Fruit fly (Drosophila melanogaster) whole organism, embryonic: ENCODE data around the gene JMJD5.

Experiments
- Aef1 ChIP-seq: fragments of 200-800 bp; sonication (Bioruptor generic); IDR thresholded peaks from 3 replicates; pipeline ENCODE4 v1.3.6; 2022; ENCODE audit warnings: missing biosample characterization, missing genetic modification characterization
- B-H2 ChIP-seq: fragments of 200-800 bp; sonication (Bioruptor generic); optimal IDR thresholded peaks from 2 replicates; lab custom pipeline; 2018; ENCODE audit warnings: missing biosample characterization, mild to moderate bottlenecking, missing genetic modification characterization
- CG10274 ChIP-seq: fragments of 200-800 bp; sonication (Bioruptor generic); optimal IDR thresholded peaks from 3 replicates; lab custom pipeline; 2017; ENCODE audit warnings: missing biosample characterization, mild to moderate bottlenecking, missing genetic modification characterization
- CG10543 ChIP-seq: fragments of 200-800 bp; sonication (Bioruptor generic); optimal IDR thresholded peaks from 3 replicates; lab custom pipeline; 2017; ENCODE audit warnings: missing biosample characterization, mild to moderate bottlenecking, missing genetic modification characterization, moderate library complexity
- CG10654 ChIP-seq: fragments of 200-800 bp; sonication (Bioruptor generic); optimal IDR thresholded peaks from 2 replicates; lab custom pipeline; 2016; ENCODE audit warnings: missing biosample characterization, missing genetic modification characterization
- CG12071 ChIP-seq: fragments of 200-800 bp; sonication (Bioruptor generic); optimal IDR thresholded peaks from 3 replicates; lab custom pipeline; 2018; ENCODE audit warnings: missing biosample characterization, mild to moderate bottlenecking, missing genetic modification characterization
- CG12155 ChIP-seq: fragments of 200-800 bp; sonication (Bioruptor generic); optimal IDR thresholded peaks from 3 replicates; lab custom pipeline; 2016; ENCODE audit warnings: missing biosample characterization, missing genetic modification characterization
- CG14710 ChIP-seq: fragments of 200-800 bp; sonication (Bioruptor generic); optimal IDR thresholded peaks from 3 replicates; lab custom pipeline; 2019; ENCODE audit warnings: missing biosample characterization, mild to moderate bottlenecking, missing genetic modification characterization, moderate library complexity
- CG14860 ChIP-seq: fragments of 200-800 bp; sonication (Bioruptor generic); IDR thresholded peaks from 3 replicates; pipeline ENCODE4 v1.3.6; 2022; ENCODE audit warnings: missing biosample characterization, missing genetic modification characterization; ENCODE audit not compliant: partially characterized antibody
- CG1529 ChIP-seq: fragments of 200-800 bp; sonication (Bioruptor generic); optimal IDR thresholded peaks from 3 replicates; lab custom pipeline; 2018; ENCODE audit warnings: missing biosample characterization, missing genetic modification characterization
- CG15514 ChIP-seq: fragments of 200-800 bp; sonication (Bioruptor generic); optimal IDR thresholded peaks from 3 replicates; lab custom pipeline; 2017; ENCODE audit warnings: missing biosample characterization, missing genetic modification characterization, mild to moderate bottlenecking, moderate library complexity, missing genetic modification reagents
- CG1832 ChIP-seq: fragments of 200-800 bp; sonication (Bioruptor generic); optimal IDR thresholded peaks from 2 replicates; lab custom pipeline; 2017; ENCODE audit warnings: missing biosample characterization, mild to moderate bottlenecking, missing genetic modification characterization, inconsistent platforms
- CG3065 ChIP-seq: fragments of 200-800 bp; sonication (Bioruptor generic); optimal IDR thresholded peaks from 2 replicates; lab custom pipeline; 2016; ENCODE audit warnings: missing biosample characterization, missing genetic modification characterization
- CG31365 ChIP-seq: fragments of 200-800 bp; sonication (Bioruptor generic); optimal IDR thresholded peaks from 2 replicates; lab custom pipeline; 2018; ENCODE audit warnings: missing biosample characterization, mild to moderate bottlenecking, missing genetic modification characterization
- CG3281 ChIP-seq: fragments of 200-800 bp; sonication (Bioruptor generic); optimal IDR thresholded peaks from 3 replicates; lab custom pipeline; 2017; ENCODE audit warnings: missing biosample characterization, mild to moderate bottlenecking, missing genetic modification characterization
- CG33557 ChIP-seq: fragments of 200-800 bp; sonication (Bioruptor generic); optimal IDR thresholded peaks from 2 replicates; lab custom pipeline; 2019; ENCODE audit warnings: missing biosample characterization, mild to moderate bottlenecking, missing genetic modification characterization, moderate library complexity
- CG3726 ChIP-seq: fragments of 200-800 bp; sonication (Bioruptor generic); IDR thresholded peaks from 3 replicates; pipeline ENCODE4, ENCODE4 v1.3.6; 2022; ENCODE audit warnings: missing biosample characterization, missing genetic modification characterization
- CG42726 ChIP-seq: fragments of 200-800 bp; sonication (Bioruptor generic); IDR thresholded peaks from 2 replicates; pipeline ENCODE4 v1.3.6; 2022; ENCODE audit warnings: missing biosample characterization, missing genetic modification characterization; ENCODE audit not compliant: partially characterized antibody
- CG4282 ChIP-seq: fragments of 200-800 bp; sonication (Bioruptor generic); optimal IDR thresholded peaks from 2 replicates; lab custom pipeline; 2016; ENCODE audit warnings: missing biosample characterization, missing genetic modification characterization
- CG4617 ChIP-seq: fragments of 200-800 bp; sonication (Bioruptor generic); optimal IDR thresholded peaks from 3 replicates; lab custom pipeline; 2016; ENCODE audit warnings: missing biosample characterization, missing genetic modification characterization, borderline replicate concordance
- CG6683 ChIP-seq: fragments of 200-800 bp; sonication (Bioruptor generic); optimal IDR thresholded peaks from 2 replicates; lab custom pipeline; 2017; ENCODE audit warnings: missing biosample characterization, mild to moderate bottlenecking, missing genetic modification characterization, missing genetic modification reagents
- CG8388 ChIP-seq: fragments of 200-800 bp; sonication (Bioruptor generic); optimal IDR thresholded peaks from 2 replicates; lab custom pipeline; 2019; ENCODE audit warnings: missing biosample characterization, mild to moderate bottlenecking, missing genetic modification characterization, moderate library complexity
- CG9437 ChIP-seq: fragments of 200-800 bp; sonication (Bioruptor generic); optimal IDR thresholded peaks from 2 replicates; lab custom pipeline; 2018; ENCODE audit warnings: missing biosample characterization, mild to moderate bottlenecking, missing genetic modification characterization
- CrebB ChIP-seq: fragments of 200-800 bp; sonication (Bioruptor generic); optimal IDR thresholded peaks from 3 replicates; lab custom pipeline; 2018; ENCODE audit warnings: missing biosample characterization, mild to moderate bottlenecking, missing genetic modification characterization
- Eip74EF ChIP-seq, 2 experiments: fragments of 200-800 bp in 1 of 2; fragments of >200 bp in 1 of 2; sonication (Bioruptor generic) in 1 of 2; optimal IDR thresholded peaks; 2 replicates each; lab custom pipeline; 2017 to 2019; ENCODE audit warnings: missing biosample characterization in 2 of 2, missing genetic modification characterization in 2 of 2, mild to moderate bottlenecking in 1 of 2, moderate library complexity in 1 of 2
- HHEX ChIP-seq: fragments of 200-800 bp; sonication (Bioruptor generic); optimal IDR thresholded peaks from 3 replicates; lab custom pipeline; 2017; ENCODE audit warnings: missing biosample characterization, mild to moderate bottlenecking, missing genetic modification characterization, missing genetic modification reagents
- HLH3B ChIP-seq: fragments of 200-800 bp; sonication (Bioruptor generic); IDR thresholded peaks from 2 replicates; pipeline ENCODE4 v1.3.6; 2022; ENCODE audit warnings: missing biosample characterization, missing genetic modification characterization
- Hand ChIP-seq: fragments of 200-800 bp; sonication (Bioruptor generic); optimal IDR thresholded peaks from 2 replicates; lab custom pipeline; 2017; ENCODE audit warnings: mild to moderate bottlenecking, missing biosample characterization, missing genetic modification reagents, missing genetic modification characterization
- MBD-R2 ChIP-seq: fragments of 200-800 bp; sonication (Bioruptor generic); IDR thresholded peaks from 2 replicates; pipeline ENCODE4 v1.3.6; 2022; ENCODE audit warnings: missing biosample characterization, missing genetic modification characterization
- Max ChIP-seq: fragments of 200-800 bp; sonication (Bioruptor generic); optimal IDR thresholded peaks from 2 replicates; lab custom pipeline; 2016; ENCODE audit warnings: missing biosample characterization, mild to moderate bottlenecking, missing genetic modification characterization
- Med ChIP-seq: fragments of 200-800 bp; sonication (Bioruptor generic); peaks from one replicate; lab custom pipeline; 2016; ENCODE audit warnings: missing biosample characterization, missing genetic modification characterization, mild to moderate bottlenecking, inconsistent platforms, moderate library complexity
- Opbp ChIP-seq: fragments of 200-800 bp; sonication (Bioruptor generic); IDR thresholded peaks from 3 replicates; pipeline ENCODE4 v1.3.6; 2022; ENCODE audit warnings: missing biosample characterization, missing genetic modification characterization; ENCODE audit not compliant: partially characterized antibody
- Pdp1 ChIP-seq, 2 experiments: fragments of 200-800 bp; sonication (Bioruptor generic); optimal IDR thresholded peaks; 3 replicates each; lab custom pipeline; 2016; ENCODE audit warnings: missing biosample characterization in 2 of 2, missing genetic modification characterization in 2 of 2, mild to moderate bottlenecking in 1 of 2, moderate library complexity in 1 of 2
- Sox102F ChIP-seq: fragments of 200-800 bp; sonication (Bioruptor generic); optimal IDR thresholded peaks from 2 replicates; lab custom pipeline; 2018; ENCODE audit warnings: missing biosample characterization, mild to moderate bottlenecking, missing genetic modification characterization, moderate library complexity
- ara ChIP-seq: fragments of 200-800 bp; sonication (Bioruptor generic); IDR thresholded peaks from 2 replicates; pipeline ENCODE4 v1.3.6; 2022; ENCODE audit warnings: missing biosample characterization, missing genetic modification characterization
- cad ChIP-seq: fragments of >200 bp; optimal IDR thresholded peaks from 2 replicates; lab custom pipeline; 2017; ENCODE audit warnings: missing biosample characterization, missing genetic modification characterization
- danr ChIP-seq: fragments of 200-800 bp; sonication (Bioruptor generic); IDR thresholded peaks from 2 replicates; pipeline ENCODE4 v1.3.6; 2022; ENCODE audit warnings: missing biosample characterization, missing genetic modification characterization
- gce ChIP-seq: fragments of 200-800 bp; sonication (Bioruptor generic); IDR thresholded peaks from 3 replicates; pipeline ENCODE4 v1.3.6; 2022; ENCODE audit warnings: missing biosample characterization, missing genetic modification characterization
- lbe ChIP-seq: fragments of 200-800 bp; sonication (Bioruptor generic); optimal IDR thresholded peaks from 2 replicates; lab custom pipeline; 2016; ENCODE audit warnings: missing biosample characterization, mild to moderate bottlenecking, missing genetic modification characterization
- nau ChIP-seq: fragments of 200-800 bp; sonication (Bioruptor generic); optimal IDR thresholded peaks from 3 replicates; lab custom pipeline; 2017; ENCODE audit warnings: missing biosample characterization, mild to moderate bottlenecking, missing genetic modification characterization, missing genetic modification reagents
- odd ChIP-seq: fragments of 200-800 bp; sonication (Bioruptor generic); optimal IDR thresholded peaks from 2 replicates; lab custom pipeline; 2017; ENCODE audit warnings: missing biosample characterization, mild to moderate bottlenecking, missing genetic modification characterization
- org-1 ChIP-seq: fragments of 200-800 bp; sonication (Bioruptor generic); optimal IDR thresholded peaks from 2 replicates; lab custom pipeline; 2017; ENCODE audit warnings: missing biosample characterization, missing genetic modification characterization
- ro ChIP-seq: fragments of 200-800 bp; sonication (Bioruptor generic); IDR thresholded peaks from 2 replicates; pipeline ENCODE4 v1.3.6; 2022; ENCODE audit warnings: missing biosample characterization, missing genetic modification characterization
- sc ChIP-seq, 3 experiments: fragments of >200 bp in 2 of 3; fragments of 200-800 bp in 1 of 3; sonication (Bioruptor generic) in 1 of 3; optimal IDR thresholded peaks; 2 replicates in 2 of 3; 3 replicates in 1 of 3; lab custom pipeline; 2017; ENCODE audit warnings: mild to moderate bottlenecking in 1 of 3, missing biosample characterization in 1 of 3, missing genetic modification characterization in 1 of 3, missing genetic modification reagents in 1 of 3
- slbo ChIP-seq: fragments of 200-800 bp; sonication (Bioruptor generic); IDR thresholded peaks from 2 replicates; pipeline ENCODE4 v1.3.6; 2022; ENCODE audit warnings: missing biosample characterization, missing genetic modification characterization
- so ChIP-seq: fragments of 200-800 bp; sonication (Bioruptor generic); IDR thresholded peaks from 3 replicates; pipeline ENCODE4 v1.3.6; 2022; ENCODE audit warnings: missing biosample characterization, missing genetic modification characterization
- ssp ChIP-seq: fragments of 200-800 bp; sonication (Bioruptor generic); IDR thresholded peaks from 2 replicates; pipeline ENCODE4 v1.3.6; 2022; ENCODE audit warnings: missing biosample characterization, missing genetic modification characterization
- tio ChIP-seq: fragments of 200-800 bp; sonication (Bioruptor generic); optimal IDR thresholded peaks from 2 replicates; lab custom pipeline; 2017; ENCODE audit warnings: missing biosample characterization, missing genetic modification characterization, inconsistent platforms
- zfh2 ChIP-seq: fragments of 200-800 bp; sonication (Bioruptor generic); optimal IDR thresholded peaks from 2 replicates; lab custom pipeline; 2016; ENCODE audit warnings: missing biosample characterization, missing genetic modification characterization

Gene JMJD5

DNA sequence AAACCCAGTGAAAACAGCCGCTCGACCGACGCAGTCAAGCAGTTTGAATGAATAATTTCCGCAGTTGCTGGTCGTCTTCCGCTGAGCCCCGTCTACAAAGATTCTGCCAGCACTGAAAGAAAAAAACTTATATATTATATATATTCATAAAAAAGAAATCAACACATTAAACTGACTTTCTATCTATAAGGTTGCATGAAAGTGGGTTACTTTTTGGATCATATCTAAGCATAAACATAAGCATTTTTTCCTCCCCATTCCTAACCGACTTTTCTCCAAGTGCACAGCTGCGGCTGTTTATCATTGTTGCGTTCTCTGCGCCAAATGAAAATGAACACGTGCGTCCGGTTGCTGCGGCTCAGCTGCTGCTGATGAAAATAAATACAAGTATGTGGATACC is 20.8 kb downstream of the JMJD5 start (continued):
- peak; percentile 57; the same call in 1 of the 3 replicates for TF ChIP-seq CG3726 (GFP tag; lab: Robert Waterston, UW)
- peak; percentile 53 for TF ChIP-seq CG14710 (tag; lab: Kevin White, UChicago)
- peak; percentile 38; the same call in 1 of the 2 replicates for TF ChIP-seq MBD-R2 (GFP tag; lab: Robert Waterston, UW)
- TF ChIP-seq CG12155 = peak; percentile 36
- TF ChIP-seq CG1832 (GFP tag; lab: Kevin White, UChicago) = no peak
- peak; percentile 52 for TF ChIP-seq CG3281 (GFP tag; lab: Kevin White, UChicago)
- peak; percentile 74 for TF ChIP-seq CG8388
- no peak for TF ChIP-seq CG33557
- peak; percentile 54 for TF ChIP-seq CG9437 (GFP tag; lab: Kevin White, UChicago)
- TF ChIP-seq Hand (GFP tag; lab: Kevin White, UChicago) = no peak
- TF ChIP-seq HLH3B = peak; percentile 81
- TF ChIP-seq so (GFP tag; lab: Robert Waterston, UW) = peak; percentile 81
- TF ChIP-seq CG4282 (GFP tag; lab: Kevin White, UChicago) = no peak
- TF ChIP-seq lbe (GFP tag; lab: Kevin White, UChicago) = peak; percentile 68
- TF ChIP-seq CG10274 (GFP tag; lab: Kevin White, UChicago) = no peak
- no peak for TF ChIP-seq CG3065 (GFP tag; lab: Kevin White, UChicago)
- TF ChIP-seq sc (optimal IDR thresholded peaks at IDR 0.05; lab: Kevin White, UChicago) = no peak
- TF ChIP-seq sc (GFP tag; optimal IDR thresholded peaks at IDR 0.05; lab: Kevin White, UChicago) = peak; percentile 56
- TF ChIP-seq gce (GFP tag; lab: Robert Waterston, UW) = peak; percentile 73
- no peak for TF ChIP-seq cad (GFP tag; lab: Kevin White, UChicago)
- TF ChIP-seq CG10543 (GFP tag; lab: Kevin White, UChicago) = no peak
- TF ChIP-seq Aef1 (GFP tag; lab: Robert Waterston, UW) = peak; percentile 71
- peak; percentile 15 for TF ChIP-seq org-1 (GFP tag; lab: Kevin White, UChicago)
- no peak for TF ChIP-seq CrebB
- peak; percentile 61 for TF ChIP-seq CG10654 (GFP tag; lab: Kevin White, UChicago)
- TF ChIP-seq zfh2 (GFP tag; lab: Kevin White, UChicago) = no peak
- TF ChIP-seq slbo = peak; percentile 68
- TF ChIP-seq nau (GFP tag; lab: Kevin White, UChicago) = peak; percentile 5
- TF ChIP-seq HHEX = peak; percentile 64
- TF ChIP-seq Opbp (GFP tag; lab: Robert Waterston, UW) = no peak
- no peak for TF ChIP-seq CG31365 (tag; lab: Kevin White, UChicago)
- no peak for TF ChIP-seq CG42726 (GFP tag; lab: Robert Waterston, UW)
- peak; percentile 67 for TF ChIP-seq ssp (GFP tag; lab: Robert Waterston, UW)
- no peak for TF ChIP-seq CG4617 (GFP tag; lab: Kevin White, UChicago)
- TF ChIP-seq tio (GFP tag; lab: Kevin White, UChicago) = peak; percentile 53
- peak; percentile 53 for TF ChIP-seq odd (GFP tag; lab: Kevin White, UChicago)
- TF ChIP-seq CG12071 (GFP tag; lab: Kevin White, UChicago) = peak; percentile 12
- no peak for TF ChIP-seq danr (GFP tag; lab: Robert Waterston, UW)
- TF ChIP-seq CG6683 (GFP tag; lab: Kevin White, UChicago) = peak; percentile 55
- peak; percentile 57 for TF ChIP-seq Max
- peak; percentile 60 for TF ChIP-seq CG1529
- TF ChIP-seq Eip74EF (GFP tag; optimal IDR thresholded peaks at IDR 0.05; lab: Kevin White, UChicago) = peak in 1 of 2 experiments; percentile 65
- TF ChIP-seq Med (GFP tag; lab: Kevin White, UChicago) = peak; percentile 83
- peak; percentile 81 for TF ChIP-seq ara (GFP tag; lab: Robert Waterston, UW)
- peak; percentile 31 for TF ChIP-seq CG15514 (GFP tag; lab: Kevin White, UChicago)
- TF ChIP-seq Pdp1 (GFP tag; optimal IDR thresholded peaks at IDR 0.05; lab: Kevin White, UChicago) = peak in 1 of 2 experiments; percentile 10
- peak; percentile 17; the same call in 1 of the 2 replicates for TF ChIP-seq ro (GFP tag; lab: Robert Waterston, UW)
- TF ChIP-seq CG14860 (GFP tag; lab: Robert Waterston, UW) = no peak
- TF ChIP-seq B-H2 (GFP tag; lab: Kevin White, UChicago) = no peak
- peak; percentile 81 for TF ChIP-seq Sox102F (GFP tag; lab: Kevin White, UChicago)
